Fruit fly (Drosophila melanogaster): ENCODE measurements around the gene Nf-YC.
A peak's percentile ranks its signal among the peaks of the same experiment; 100 is the strongest.

Gene Nf-YC

DNA sequence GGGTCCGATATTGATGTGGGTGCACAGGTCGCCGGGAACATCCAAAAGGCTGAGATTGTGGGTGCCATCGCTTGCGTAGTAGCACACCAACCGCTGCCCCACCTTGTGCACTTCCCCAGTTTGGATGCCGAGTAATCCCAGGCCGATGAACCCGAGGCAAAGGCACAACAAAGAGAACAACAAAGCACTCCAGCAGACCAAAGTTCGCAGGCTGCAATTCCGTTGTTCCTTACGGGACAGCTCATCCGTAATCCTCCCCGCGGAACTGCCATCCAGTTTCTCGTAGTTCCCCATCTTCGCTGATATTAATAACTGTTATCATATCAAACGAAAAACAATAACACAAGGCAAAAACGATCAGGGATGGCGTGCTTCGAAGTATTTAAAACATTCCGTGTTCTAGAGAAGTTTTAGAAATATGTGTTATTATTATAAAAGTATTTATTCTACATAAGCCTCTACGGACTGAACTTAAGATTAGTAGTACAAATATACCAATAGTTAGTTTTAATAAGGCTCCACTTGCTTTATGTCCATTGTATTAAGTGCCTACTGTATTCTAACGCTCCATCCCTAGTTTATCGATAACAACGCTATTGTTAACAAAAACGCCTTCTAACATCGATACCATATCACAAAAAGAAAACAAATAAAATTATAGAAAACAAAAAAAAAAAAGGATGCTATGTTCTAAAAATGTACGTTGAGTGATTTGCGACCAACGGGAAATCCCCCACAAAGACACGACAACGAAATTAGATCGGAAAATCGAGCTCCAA lies 28.6 kb upstream of the Nf-YC start, which contains the start of the genes Cht11 and CG4558 (continued):
- TF ChIP-seq Sox14 (GFP tag; optimal IDR thresholded peaks at IDR 0.05) (peak; percentile 91), CG34406 (GFP tag; optimal IDR thresholded peaks at IDR 0.05) (peak; percentile 82), Sox102F (GFP tag; optimal IDR thresholded peaks at IDR 0.05) (peak; percentile 86), svp (GFP tag) (peak; percentile 92), CG11762 (GFP tag; optimal IDR thresholded peaks at IDR 0.05; ENCODE audit: insufficient read depth) (peak; percentile 67), dac (GFP tag; optimal IDR thresholded peaks at IDR 0.05) (peak; percentile 71), eg (GFP tag; IDR thresholded peaks at IDR 0.05) (peak; percentile 90), Hr38 (GFP tag; optimal IDR thresholded peaks at IDR 0.05) (no peak), Eip75B (GFP tag; optimal IDR thresholded peaks at IDR 0.05) (peak; percentile 83), esn (GFP tag; optimal IDR thresholded peaks at IDR 0.05) (peak; percentile 91), lz (GFP tag; optimal IDR thresholded peaks at IDR 0.05) (peak; percentile 89), Smox (GFP tag; optimal IDR thresholded peaks at IDR 0.05) (peak; percentile 87), achi (GFP tag; optimal IDR thresholded peaks at IDR 0.05) (peak; percentile 83), CG11902 (GFP tag; optimal IDR thresholded peaks at IDR 0.05) (peak; percentile 66), CG31627 (GFP tag; optimal IDR thresholded peaks at IDR 0.05) (peak; percentile 88), CG10631 (GFP tag; optimal IDR thresholded peaks at IDR 0.05) (peak; percentile 87)

- TF ChIP-seq CG3919 (GFP tag; optimal IDR thresholded peaks at IDR 0.05) = peak; percentile 70
- peak; percentile 68 for TF ChIP-seq Hr39 (GFP tag; optimal IDR thresholded peaks at IDR 0.05)
- peak; percentile 60 for TF ChIP-seq net (GFP tag; optimal IDR thresholded peaks at IDR 0.05)
- peak; percentile 73 for TF ChIP-seq topi (GFP tag; optimal IDR thresholded peaks at IDR 0.05)
- TF ChIP-seq spab (GFP tag; optimal IDR thresholded peaks at IDR 0.05) = peak; percentile 38
- peak; percentile 62 for TF ChIP-seq Smox (GFP tag; optimal IDR thresholded peaks at IDR 0.05)
- no peak for TF ChIP-seq Hr38 (GFP tag; optimal IDR thresholded peaks at IDR 0.05)
- TF ChIP-seq CG6163 (GFP tag; IDR thresholded peaks at IDR 0.05) = peak; percentile 85
- TF ChIP-seq CG10669 (GFP tag; optimal IDR thresholded peaks at IDR 0.05) = peak; percentile 76
- TF ChIP-seq Ets96B (tag; optimal IDR thresholded peaks at IDR 0.05) = peak; percentile 76
- TF ChIP-seq fd59A (GFP tag; optimal IDR thresholded peaks at IDR 0.05) = peak; percentile 59
- peak; percentile 69 for TF ChIP-seq Sox15 (GFP tag; optimal IDR thresholded peaks at IDR 0.05)
- TF ChIP-seq svp (GFP tag) = peak; percentile 89
- peak; percentile 63 for TF ChIP-seq Sox102F (GFP tag; optimal IDR thresholded peaks at IDR 0.05)
- TF ChIP-seq CG6808 (GFP tag; optimal IDR thresholded peaks at IDR 0.05) = peak; percentile 65
- peak; percentile 81 for TF ChIP-seq Hr4 (GFP tag; optimal IDR thresholded peaks at IDR 0.05)
- TF ChIP-seq Blimp-1 (GFP tag; optimal IDR thresholded peaks at IDR 0.05) = peak; percentile 47
- TF ChIP-seq CG8119 (GFP tag; IDR thresholded peaks at IDR 0.05) = peak; percentile 77
- TF ChIP-seq CG9139 (GFP tag; optimal IDR thresholded peaks at IDR 0.05) = no peak
- TF ChIP-seq CG3032 (tag; optimal IDR thresholded peaks at IDR 0.05) = peak; percentile 78
- peak; percentile 62; the same call in 1 of the 2 replicates for TF ChIP-seq CG11294 (GFP tag; IDR thresholded peaks at IDR 0.05)
- TF ChIP-seq Eip78C (GFP tag) = peak; percentile 90
- peak; percentile 70 for TF ChIP-seq cyc (GFP tag; optimal IDR thresholded peaks at IDR 0.05)
- TF ChIP-seq fd85E (GFP tag; optimal IDR thresholded peaks at IDR 0.05) = no peak
- peak; percentile 67 for TF ChIP-seq CG15336 (GFP tag; IDR thresholded peaks at IDR 0.05)
- TF ChIP-seq vri (GFP tag; optimal IDR thresholded peaks at IDR 0.05) = no peak
- peak; percentile 48 for TF ChIP-seq dac (GFP tag; optimal IDR thresholded peaks at IDR 0.05)
- TF ChIP-seq lz (GFP tag; optimal IDR thresholded peaks at IDR 0.05) = peak; percentile 81
- peak; percentile 76 for TF ChIP-seq CG34406 (GFP tag; optimal IDR thresholded peaks at IDR 0.05)
- peak; percentile 53 for TF ChIP-seq CG11762 (GFP tag; optimal IDR thresholded peaks at IDR 0.05; ENCODE audit: insufficient read depth)
- no peak for TF ChIP-seq CG16779 (tag; optimal IDR thresholded peaks at IDR 0.05)
- TF ChIP-seq fkh (GFP tag; optimal IDR thresholded peaks at IDR 0.05) = peak; percentile 56
- peak; percentile 83 for TF ChIP-seq CG32006 (GFP tag; optimal IDR thresholded peaks at IDR 0.05)
- TF ChIP-seq CG31627 (GFP tag; optimal IDR thresholded peaks at IDR 0.05) = peak; percentile 75
- peak; percentile 72 for TF ChIP-seq Gug (GFP tag; IDR thresholded peaks at IDR 0.05)
- TF ChIP-seq CG8319 (GFP tag; optimal IDR thresholded peaks at IDR 0.05) = peak; percentile 22
- peak; percentile 63 for TF ChIP-seq CG6792 (GFP tag; optimal IDR thresholded peaks at IDR 0.05)
- TF ChIP-seq ss (GFP tag; optimal IDR thresholded peaks at IDR 0.05) = peak; percentile 35 to 54
- TF ChIP-seq achi (GFP tag; optimal IDR thresholded peaks at IDR 0.05) = peak; percentile 75
- TF ChIP-seq esn (GFP tag; optimal IDR thresholded peaks at IDR 0.05) = peak; percentile 83
- peak; percentile 66 for TF ChIP-seq Ets21C (GFP tag; optimal IDR thresholded peaks at IDR 0.05)
Measured at dm6 chrX:6843841-6844440, 23.2 kb upstream of the Nf-YC start, which contains the start of the genes CG14435 and Tmf. CG14435 (minus strand) TSS chrX:6843921. Tmf (plus strand) TSS chrX:6844341.
